Fruit fly (Drosophila melanogaster) whole organism, wandering third instar larva: ENCODE measurements around the gene tws.

ENCODE experiments used
- Abd-B ChIP-seq: fragments of >200 bp; optimal IDR thresholded peaks from 2 replicates; lab custom pipeline; 2017; ENCODE audit warnings: missing biosample characterization, missing genetic modification characterization
- CG32264 ChIP-seq: fragments of 200-800 bp; sonication (Bioruptor generic); optimal IDR thresholded peaks from 2 replicates; lab custom pipeline; 2016; ENCODE audit warnings: missing biosample characterization, missing genetic modification characterization
- CG9705 ChIP-seq: fragments of 200-800 bp; sonication (Bioruptor generic); optimal IDR thresholded peaks from 2 replicates; lab custom pipeline; 2018; ENCODE audit warnings: missing biosample characterization, mild to moderate bottlenecking, missing genetic modification characterization
- Dfd ChIP-seq: fragments of >200 bp; optimal IDR thresholded peaks from 2 replicates; lab custom pipeline; 2017; ENCODE audit warnings: missing biosample characterization, missing genetic modification characterization
- GATAd ChIP-seq: sonication (Bioruptor generic); optimal IDR thresholded peaks from 2 replicates; lab custom pipeline; 2016; ENCODE audit warnings: missing biosample characterization, missing genetic modification characterization
- Hr78 ChIP-seq: fragments of >200 bp; optimal IDR thresholded peaks from 2 replicates; lab custom pipeline; 2017; ENCODE audit warnings: missing biosample characterization, missing genetic modification characterization
- dmrt93B ChIP-seq: fragments of 200-800 bp; sonication (Bioruptor generic); optimal IDR thresholded peaks from 2 replicates; lab custom pipeline; 2018; ENCODE audit warnings: missing biosample characterization, mild to moderate bottlenecking, missing genetic modification characterization
- dsf ChIP-seq: sonication (Bioruptor generic); optimal IDR thresholded peaks from 2 replicates; lab custom pipeline; 2016; ENCODE audit warnings: missing biosample characterization, missing genetic modification characterization, borderline replicate concordance
- h ChIP-seq: fragments of 200-800 bp; sonication (Bioruptor generic); optimal IDR thresholded peaks from 3 replicates; lab custom pipeline; 2016; ENCODE audit warnings: missing biosample characterization, mild to moderate bottlenecking, missing genetic modification characterization
- lola ChIP-seq: fragments of >200 bp; optimal IDR thresholded peaks from 2 replicates; lab custom pipeline; 2017; ENCODE audit warnings: missing biosample characterization, missing genetic modification characterization
- pan ChIP-seq: fragments of >200 bp; optimal IDR thresholded peaks from 2 replicates; lab custom pipeline; 2017
- psq ChIP-seq: fragments of 200-800 bp; sonication (Bioruptor generic); optimal IDR thresholded peaks from 3 replicates; lab custom pipeline; 2017; ENCODE audit warnings: missing biosample characterization, mild to moderate bottlenecking, missing genetic modification characterization, moderate library complexity
- sage ChIP-seq: fragments of 200-800 bp; sonication (Bioruptor generic); optimal IDR thresholded peaks from 2 replicates; lab custom pipeline; 2016; ENCODE audit warnings: missing biosample characterization, mild to moderate bottlenecking, missing genetic modification characterization
- usp ChIP-seq: fragments of >200 bp; optimal IDR thresholded peaks from 2 replicates; lab custom pipeline; 2017; ENCODE audit warnings: missing biosample characterization, missing genetic modification characterization

DNA sequence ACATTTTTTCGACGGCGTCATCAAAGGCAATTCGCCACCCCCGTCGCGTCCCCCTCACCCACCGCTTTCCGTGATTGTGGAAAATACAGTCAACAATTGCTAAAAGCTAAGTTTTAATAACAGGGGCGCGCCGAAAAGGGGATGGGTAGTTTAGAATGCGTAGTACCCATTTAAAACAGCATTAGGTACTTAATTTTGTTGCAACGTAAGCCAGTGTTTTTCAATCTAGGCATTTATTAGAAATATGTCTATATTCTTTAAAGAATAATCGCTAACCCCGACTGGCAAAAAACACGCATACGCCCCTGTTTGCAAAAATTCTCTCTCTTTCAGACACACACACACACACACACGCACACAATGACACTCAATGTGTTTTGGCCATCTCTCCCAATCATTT is 54.7 kb downstream of the tws start:
- peak; percentile 84 for TF ChIP-seq sage (GFP tag; lab: Kevin White, UChicago)
- peak; percentile 95 for TF ChIP-seq h
- TF ChIP-seq Dfd (GFP tag; lab: Kevin White, UChicago) = peak; percentile 88
- TF ChIP-seq lola = no peak
- no peak for TF ChIP-seq Abd-B (GFP tag; lab: Kevin White, UChicago)
- TF ChIP-seq usp (GFP tag; lab: Kevin White, UChicago) = no peak
- peak; percentile 70 for TF ChIP-seq dsf (GFP tag; lab: Kevin White, UChicago)
- no peak for TF ChIP-seq Hr78 (GFP tag; lab: Kevin White, UChicago)
- peak; percentile 89 for TF ChIP-seq psq
- TF ChIP-seq CG9705 (GFP tag; lab: Kevin White, UChicago) = peak; percentile 65
- TF ChIP-seq dmrt93B (GFP tag; lab: Kevin White, UChicago) = peak; percentile 90
- no peak for TF ChIP-seq GATAd
- peak; percentile 72 for TF ChIP-seq CG32264 (GFP tag; lab: Kevin White, UChicago)
- TF ChIP-seq pan (lab: Kevin White, UChicago) = no peak
